Fruit fly (Drosophila melanogaster): Measurements from ENCODE around the gene CG14830.

The CG14830 gene

DNA sequence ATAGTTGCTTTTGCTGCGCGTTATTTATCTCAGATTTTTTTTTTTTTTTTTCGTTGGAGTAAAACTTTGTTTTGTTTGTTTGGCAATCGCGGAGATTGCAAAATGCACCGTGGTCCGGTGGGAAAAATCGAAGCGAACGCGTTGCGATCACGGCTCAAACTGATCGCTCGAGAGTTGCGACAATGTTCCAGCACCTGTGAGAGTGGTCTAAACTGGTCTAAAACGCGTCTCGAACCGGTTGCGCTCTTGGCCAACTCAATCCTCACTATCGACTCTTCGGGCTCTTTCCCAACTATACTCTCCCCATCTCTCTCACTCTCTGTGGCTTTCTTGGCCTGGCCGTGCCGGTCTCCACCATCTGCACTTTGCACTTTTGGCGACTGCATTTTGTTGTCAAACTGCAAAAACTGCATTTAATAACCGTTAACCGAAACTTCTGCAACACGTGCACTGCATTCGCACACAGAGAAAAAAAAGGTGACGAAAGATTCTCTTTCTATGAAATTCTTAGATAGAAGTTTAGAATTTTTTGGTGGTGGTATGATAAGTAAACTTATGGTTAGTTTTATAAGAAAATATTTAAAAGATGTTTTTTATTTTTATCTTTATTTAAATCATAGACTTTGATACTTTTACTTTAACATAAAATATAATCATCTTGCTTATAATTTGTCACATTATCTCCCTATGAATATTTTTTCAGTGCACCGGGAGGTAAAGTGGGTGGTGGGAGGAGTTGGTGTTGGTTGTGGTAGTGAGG lies at the start of gene CG14830:
TSS of gene CG14830 (minus strand) at position 164 of the 760 bp plus-strand sequence.
- no peak for TF ChIP-seq OdsH (GFP tag; optimal IDR thresholded peaks at IDR 0.05)
- TF ChIP-seq CG6808 (GFP tag; optimal IDR thresholded peaks at IDR 0.05), result peak; percentile 66
- TF ChIP-seq net (GFP tag; optimal IDR thresholded peaks at IDR 0.05), result peak; percentile 3
- TF ChIP-seq CG15336 (GFP tag; IDR thresholded peaks at IDR 0.05), result peak; percentile 11
- peak; percentile 72 for TF ChIP-seq eg (GFP tag; IDR thresholded peaks at IDR 0.05)
- TF ChIP-seq Gug (GFP tag; IDR thresholded peaks at IDR 0.05), result peak; percentile 77
- peak; percentile 15 for TF ChIP-seq CG1621 (tag; optimal IDR thresholded peaks at IDR 0.05)
- TF ChIP-seq CG3032 (tag; optimal IDR thresholded peaks at IDR 0.05), result no peak
- peak; percentile 35 for TF ChIP-seq CG7368 (GFP tag; optimal IDR thresholded peaks at IDR 0.05)
- peak; percentile 53 for TF ChIP-seq CG6163 (GFP tag; IDR thresholded peaks at IDR 0.05)
- no peak for TF ChIP-seq Hr4 (GFP tag; optimal IDR thresholded peaks at IDR 0.05)
- TF ChIP-seq ss (GFP tag; optimal IDR thresholded peaks at IDR 0.05), result peak; percentile 30 to 48
- TF ChIP-seq fd85E (GFP tag; optimal IDR thresholded peaks at IDR 0.05), result peak; percentile 3
- TF ChIP-seq spab (GFP tag; optimal IDR thresholded peaks at IDR 0.05), result peak; percentile 74
- TF ChIP-seq topi (GFP tag; optimal IDR thresholded peaks at IDR 0.05), result peak; percentile 41
- TF ChIP-seq CG6276 (GFP tag; optimal IDR thresholded peaks at IDR 0.05), result peak; percentile 81
- TF ChIP-seq CG16779 (tag; optimal IDR thresholded peaks at IDR 0.05), result peak; percentile 10
- no peak for TF ChIP-seq Sox102F (GFP tag; optimal IDR thresholded peaks at IDR 0.05)
- TF ChIP-seq CG8319 (GFP tag; optimal IDR thresholded peaks at IDR 0.05), result peak; percentile 23
- peak; percentile 49 for TF ChIP-seq dsx (GFP tag; optimal IDR thresholded peaks at IDR 0.05; ENCODE audit: poor library complexity, severe bottlenecking)
- TF ChIP-seq Blimp-1 (GFP tag; optimal IDR thresholded peaks at IDR 0.05), result peak; percentile 49
- TF ChIP-seq Sox15 (GFP tag; optimal IDR thresholded peaks at IDR 0.05), result no peak
- no peak for TF ChIP-seq Met (GFP tag; optimal IDR thresholded peaks at IDR 0.05)
- no peak for TF ChIP-seq Hr39 (GFP tag; optimal IDR thresholded peaks at IDR 0.05)
- no peak for TF ChIP-seq Sox14 (GFP tag; optimal IDR thresholded peaks at IDR 0.05)
- TF ChIP-seq Ets96B (tag; optimal IDR thresholded peaks at IDR 0.05), result peak; percentile 66
- peak; percentile 18 for TF ChIP-seq CG32006 (GFP tag; optimal IDR thresholded peaks at IDR 0.05)
- peak; percentile 49 for TF ChIP-seq CG8119 (GFP tag; IDR thresholded peaks at IDR 0.05)
- peak; percentile 85 for TF ChIP-seq CG3919 (GFP tag; optimal IDR thresholded peaks at IDR 0.05)
- no peak for TF ChIP-seq fkh (GFP tag; optimal IDR thresholded peaks at IDR 0.05)
- no peak for TF ChIP-seq pdm3 (GFP tag; optimal IDR thresholded peaks at IDR 0.05)
- no peak for TF ChIP-seq vri (GFP tag; optimal IDR thresholded peaks at IDR 0.05)
- peak; percentile 6 for TF ChIP-seq Smox (GFP tag; optimal IDR thresholded peaks at IDR 0.05)
- TF ChIP-seq achi (GFP tag; optimal IDR thresholded peaks at IDR 0.05), result no peak
- peak; percentile 65 for TF ChIP-seq CG10669 (GFP tag; optimal IDR thresholded peaks at IDR 0.05)
- TF ChIP-seq svp (GFP tag), result peak; percentile 60
- TF ChIP-seq Lpt (GFP tag; optimal IDR thresholded peaks at IDR 0.05), result peak; percentile 83
- peak; percentile 55 for TF ChIP-seq CG9139 (GFP tag; optimal IDR thresholded peaks at IDR 0.05)
- TF ChIP-seq CG11762 (GFP tag; optimal IDR thresholded peaks at IDR 0.05; ENCODE audit: insufficient read depth), result peak; percentile 41
- TF ChIP-seq Eip78C (GFP tag), result peak; percentile 52
- peak; percentile 32 for TF ChIP-seq CG11902 (GFP tag; optimal IDR thresholded peaks at IDR 0.05)
- peak; percentile 64 for TF ChIP-seq cyc (GFP tag; optimal IDR thresholded peaks at IDR 0.05)

Data from whole organism, prepupa.